Worm (Caenorhabditis elegans): Measurements from ENCODE around the gene pqn-27.

DNA sequence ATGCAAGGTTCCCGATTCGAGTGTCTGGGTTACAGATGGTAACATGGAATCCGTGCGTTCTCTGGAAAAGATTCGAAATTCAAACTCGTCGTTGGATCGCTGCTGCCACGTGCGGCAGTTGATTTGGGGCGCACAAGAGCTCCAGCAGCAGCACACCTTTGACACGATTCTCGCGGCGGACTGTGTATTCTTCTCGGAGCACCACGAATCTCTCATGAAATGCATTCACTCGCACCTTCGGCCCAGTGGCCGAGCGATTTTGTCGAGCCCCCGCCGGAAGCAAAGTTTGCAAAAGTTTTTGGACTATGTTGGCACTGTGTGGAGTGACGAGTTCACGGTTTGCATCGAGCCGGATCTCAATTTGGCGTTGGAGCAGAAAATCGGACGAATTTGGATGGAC lies 43.9 kb downstream of the pqn-27 start:
- TF ChIP-seq unc-62 (GFP tag; optimal IDR thresholded peaks at IDR 0.05) (no peak), ama-1 (optimal IDR thresholded peaks at IDR 0.05) (no peak), nhr-12 (tag; optimal IDR thresholded peaks at IDR 0.05) (no peak), lsy-2 (tag; optimal IDR thresholded peaks at IDR 0.05) (no peak), dmd-4 (tag; optimal IDR thresholded peaks at IDR 0.05) (no peak)

All from whole organism, L2 larva.